Fruit fly (Drosophila melanogaster): ENCODE measurements around the gene CG42759.

DNA sequence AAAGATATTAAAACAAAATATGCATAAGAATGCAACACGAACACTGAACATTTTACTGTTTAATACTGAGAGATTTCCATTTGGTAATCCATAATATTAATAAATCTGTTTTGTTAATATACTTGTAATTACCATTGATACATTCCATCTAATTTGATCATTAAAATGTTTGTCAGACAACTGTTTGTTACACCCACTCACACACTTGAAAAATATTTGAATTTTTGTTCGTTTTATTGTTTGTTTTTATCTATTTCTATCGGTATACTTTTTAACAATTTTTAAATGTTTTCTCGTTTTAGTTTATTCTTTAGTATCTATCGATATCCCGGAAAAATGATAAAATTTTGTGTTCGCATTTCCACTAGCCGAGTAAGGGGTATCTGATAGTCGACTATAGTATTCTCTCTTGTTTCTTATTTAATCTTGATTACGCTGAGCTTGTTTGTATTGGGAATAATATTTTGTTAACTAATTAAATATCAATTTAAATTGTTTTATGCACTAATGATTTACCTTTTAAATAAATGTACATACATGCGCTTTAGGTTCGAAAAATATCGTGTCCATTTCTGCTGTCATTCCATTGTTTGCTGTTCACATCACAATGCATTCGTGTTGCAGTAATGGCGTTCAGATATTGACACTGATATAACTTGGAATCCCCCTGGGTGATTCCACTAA lies 9.1 kb downstream of the CG42759 start, which contains the start of gene CG34303:
- no peak for TF ChIP-seq Clk (GFP tag; optimal IDR thresholded peaks at IDR 0.05)
- no peak for TF ChIP-seq Mnt (GFP tag; optimal IDR thresholded peaks at IDR 0.05)
- no peak for TF ChIP-seq tj (GFP tag; optimal IDR thresholded peaks at IDR 0.05)
- TF ChIP-seq bab1 (GFP tag; optimal IDR thresholded peaks at IDR 0.05), result no peak
- no peak for TF ChIP-seq cnc (optimal IDR thresholded peaks at IDR 0.05)
